Worm (Caenorhabditis elegans) whole organism, midembryonic: ENCODE results near the gene F37A8.1.

Source experiments
- T22C8.4 ChIP-seq: fragments of 200-800 bp; sonication (Bioruptor generic); IDR thresholded peaks from 2 replicates; pipeline ENCODE4 v1.3.6; 2022; ENCODE audit warnings: missing genetic modification characterization, missing compliant biosample characterization
- cog-1 ChIP-seq: sonication (generic microtip); optimal IDR thresholded peaks from 2 replicates; lab custom pipeline; 2016; ENCODE audit warnings: missing genetic modification characterization, missing compliant biosample characterization
- flt-1 ChIP-seq: fragments of 200-800 bp; sonication (Bioruptor generic); IDR thresholded peaks from 2 replicates; pipeline ENCODE4 v1.3.6; 2022; ENCODE audit warnings: missing genetic modification characterization, missing compliant biosample characterization
- klf-2 ChIP-seq: fragments of 200-800 bp; sonication (Bioruptor generic); conservative IDR thresholded peaks from 2 replicates; pipeline ENCODE4 v1.3.6; 2022; ENCODE audit warnings: missing genetic modification reagents, missing genetic modification characterization, missing compliant biosample characterization
- med-1 ChIP-seq: sonication (generic microtip); optimal IDR thresholded peaks from 2 replicates; lab custom pipeline; 2017; ENCODE audit warnings: missing genetic modification characterization, mild to moderate bottlenecking, missing compliant biosample characterization, antibody characterized with exemption, missing genetic modification reagents; ENCODE audit not compliant: insufficient read depth
- ref-1 ChIP-seq: fragments of 200-800 bp; sonication (Bioruptor generic); conservative IDR thresholded peaks from 2 replicates; pipeline ENCODE4 v1.3.6; 2022; ENCODE audit warnings: missing genetic modification reagents, missing genetic modification characterization, missing compliant biosample characterization
- tab-1 ChIP-seq: fragments of 200-800 bp; sonication (Bioruptor generic); IDR thresholded peaks from 2 replicates; pipeline ENCODE4 v1.3.6; 2022; ENCODE audit warnings: missing genetic modification characterization, missing compliant biosample characterization
- ztf-23 ChIP-seq: fragments of 200-800 bp; sonication (Bioruptor generic); IDR thresholded peaks from 2 replicates; pipeline ENCODE4 v1.3.6; 2022; ENCODE audit warnings: missing genetic modification reagents, missing genetic modification characterization, missing compliant biosample characterization
- ztf-29 ChIP-seq: fragments of 200-800 bp; sonication (Bioruptor generic); IDR thresholded peaks from 2 replicates; pipeline ENCODE4 v1.3.6; 2022; ENCODE audit warnings: missing genetic modification reagents, missing genetic modification characterization, missing compliant biosample characterization

The F37A8.1 gene

ce11 chrIII:3928136-3928535 is at the start of gene F37A8.1:
F37A8.1 (plus strand) TSS chrIII:3928436.
- TF ChIP-seq tab-1 (GFP tag; lab: Robert Waterston, UW) (no peak), ztf-29 (GFP tag; lab: Robert Waterston, UW) (no peak), T22C8.4 (GFP tag; lab: Robert Waterston, UW) (no peak), flt-1 (no peak), med-1 (GFP tag; lab: Kevin White, UChicago) (no peak), klf-2 (GFP tag; lab: Robert Waterston, UW) (no peak), ref-1 (no peak), ztf-23 (GFP tag; lab: Robert Waterston, UW) (no peak), cog-1 (tag; lab: Kevin White, UChicago) (no peak)

ce11 chrIII:3878986-3879756 is 49.1 kb upstream of the F37A8.1 start:
- TF ChIP-seq cog-1 (tag; lab: Kevin White, UChicago) (no peak), klf-2 (GFP tag; lab: Robert Waterston, UW) (no peak), med-1 (GFP tag; lab: Kevin White, UChicago) (no peak), ref-1 (no peak), flt-1 (no peak), T22C8.4 (GFP tag; lab: Robert Waterston, UW) (no peak), ztf-29 (GFP tag; lab: Robert Waterston, UW) (no peak), tab-1 (GFP tag; lab: Robert Waterston, UW) (no peak), ztf-23 (GFP tag; lab: Robert Waterston, UW) (no peak)

ce11 chrIII:3883146-3883545 is 45.1 kb upstream of the F37A8.1 start:
- TF ChIP-seq klf-2 (GFP tag; lab: Robert Waterston, UW) (no peak), flt-1 (no peak), ztf-29 (GFP tag; lab: Robert Waterston, UW) (no peak)

ce11 chrIII:3887586-3887985 is 40.6 kb upstream of the F37A8.1 start:
- TF ChIP-seq flt-1 (no peak), T22C8.4 (GFP tag; lab: Robert Waterston, UW) (no peak), ztf-23 (GFP tag; lab: Robert Waterston, UW) (no peak), med-1 (GFP tag; lab: Kevin White, UChicago) (no peak), ztf-29 (GFP tag; lab: Robert Waterston, UW) (no peak), cog-1 (tag; lab: Kevin White, UChicago) (no peak), klf-2 (GFP tag; lab: Robert Waterston, UW) (no peak), tab-1 (GFP tag; lab: Robert Waterston, UW) (no peak), ref-1 (no peak)

ce11 chrIII:3889896-3890295 is 38.3 kb upstream of the F37A8.1 start:
- TF ChIP-seq klf-2 (GFP tag; lab: Robert Waterston, UW) (no peak), med-1 (GFP tag; lab: Kevin White, UChicago) (no peak), tab-1 (GFP tag; lab: Robert Waterston, UW) (no peak), ref-1 (no peak), flt-1 (no peak), ztf-23 (GFP tag; lab: Robert Waterston, UW) (no peak), cog-1 (tag; lab: Kevin White, UChicago) (no peak), ztf-29 (GFP tag; lab: Robert Waterston, UW) (no peak), T22C8.4 (GFP tag; lab: Robert Waterston, UW) (no peak)

ce11 chrIII:3893992-3894391 is 34.2 kb upstream of the F37A8.1 start:
- TF ChIP-seq klf-2 (GFP tag; lab: Robert Waterston, UW) (no peak), flt-1 (no peak), T22C8.4 (GFP tag; lab: Robert Waterston, UW) (no peak), tab-1 (GFP tag; lab: Robert Waterston, UW) (no peak), cog-1 (tag; lab: Kevin White, UChicago) (no peak)

- TF ChIP-seq ref-1, result peak; percentile 40; the same call in 1 of the 2 replicates
- TF ChIP-seq flt-1, result peak; percentile 85
Observed at ce11 chrIII:3897116-3897845, 31.0 kb upstream of the F37A8.1 start.

ce11 chrIII:3898354-3898753 is 29.9 kb upstream of the F37A8.1 start:
- TF ChIP-seq klf-2 (GFP tag; lab: Robert Waterston, UW), result no peak
- no peak for TF ChIP-seq ztf-23 (GFP tag; lab: Robert Waterston, UW)
- TF ChIP-seq cog-1 (tag; lab: Kevin White, UChicago), result no peak
- no peak for TF ChIP-seq tab-1 (GFP tag; lab: Robert Waterston, UW)
- no peak for TF ChIP-seq med-1 (GFP tag; lab: Kevin White, UChicago)
- TF ChIP-seq T22C8.4 (GFP tag; lab: Robert Waterston, UW), result no peak
- TF ChIP-seq ref-1, result no peak
- no peak for TF ChIP-seq flt-1
- no peak for TF ChIP-seq ztf-29 (GFP tag; lab: Robert Waterston, UW)

- no peak for TF ChIP-seq tab-1 (GFP tag; lab: Robert Waterston, UW)
- TF ChIP-seq ref-1, result no peak
- TF ChIP-seq med-1 (GFP tag; lab: Kevin White, UChicago), result no peak
- no peak for TF ChIP-seq flt-1
Observed at ce11 chrIII:3898850-3899249, 29.4 kb upstream of the F37A8.1 start.

ce11 chrIII:3901542-3901941 is 26.7 kb upstream of the F37A8.1 start, which contains the start of gene tir-1:
tir-1 (minus strand) TSS chrIII:3901642.
- TF ChIP-seq tab-1 (GFP tag; lab: Robert Waterston, UW) (no peak), ref-1 (no peak), T22C8.4 (GFP tag; lab: Robert Waterston, UW) (no peak), med-1 (GFP tag; lab: Kevin White, UChicago) (no peak), ztf-23 (GFP tag; lab: Robert Waterston, UW) (no peak), ztf-29 (GFP tag; lab: Robert Waterston, UW) (no peak), klf-2 (GFP tag; lab: Robert Waterston, UW) (no peak), flt-1 (no peak), cog-1 (tag; lab: Kevin White, UChicago) (no peak)
